Fruit fly (Drosophila melanogaster) Kc167 (cell line): Measurements from ENCODE around the gene Ire1.

Source experiments
- Myc ChIP-seq: fragments of >200 bp; optimal IDR thresholded peaks from 2 replicates; lab custom pipeline; 2017; ENCODE audit warnings: missing external identifiers
- Sin3A ChIP-seq: fragments of >200 bp; optimal IDR thresholded peaks from 2 replicates; lab custom pipeline; 2018; ENCODE audit warnings: missing external identifiers
- h ChIP-seq: fragments of >200 bp; optimal IDR thresholded peaks from 3 replicates; lab custom pipeline; 2018; ENCODE audit warnings: missing external identifiers
- insv ChIP-seq: fragments of >200 bp; optimal IDR thresholded peaks from 3 replicates; lab custom pipeline; 2018; ENCODE audit warnings: missing external identifiers
- psq ChIP-seq: fragments of >200 bp; optimal IDR thresholded peaks from 2 replicates; lab custom pipeline; 2017; ENCODE audit warnings: missing external identifiers
- ttk ChIP-seq: sonication (Bioruptor generic); optimal IDR thresholded peaks from 2 replicates; lab custom pipeline; 2017; ENCODE audit warnings: missing external identifiers

DNA sequence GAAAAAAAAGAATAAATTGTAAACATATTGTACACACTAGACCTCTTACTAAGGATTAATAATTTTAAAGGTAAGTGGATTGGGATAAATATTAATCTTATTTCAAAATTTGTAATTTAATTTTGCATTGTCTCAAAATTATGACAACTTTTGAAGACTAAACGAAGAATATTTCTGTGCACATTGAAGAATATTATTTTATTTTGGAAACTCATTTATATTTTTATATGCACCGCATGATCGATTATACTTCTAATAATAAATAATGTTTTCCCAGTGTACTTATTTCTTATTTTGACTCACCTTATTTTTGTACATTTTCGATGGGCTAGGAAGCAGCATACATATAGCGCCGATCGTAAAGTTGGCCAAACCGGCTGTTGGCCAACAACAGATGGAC lies 17.2 kb downstream of the Ire1 start:
- TF ChIP-seq Sin3A (lab: Kevin White, UChicago), result no peak
- TF ChIP-seq insv (lab: Kevin White, UChicago), result no peak
- TF ChIP-seq ttk (lab: Kevin White, UChicago), result no peak
- no peak for TF ChIP-seq h (lab: Kevin White, UChicago)
- no peak for TF ChIP-seq psq (lab: Kevin White, UChicago)
- no peak for TF ChIP-seq Myc
